Worm (Caenorhabditis elegans) whole organism, L4 larva: ENCODE measurements around the gene T22D1.8.

ENCODE experiments used
- D1046.2 ChIP-seq: fragments of 200-800 bp; sonication (Bioruptor generic); IDR thresholded peaks from 2 replicates; pipeline ENCODE4 v1.3.6; 2022; ENCODE audit warnings: missing genetic modification characterization, missing compliant biosample characterization
- F49E8.2 ChIP-seq: sonication (generic microtip); optimal IDR thresholded peaks from 2 replicates; lab custom pipeline; 2016; ENCODE audit warnings: missing compliant biosample characterization, mild to moderate bottlenecking, missing genetic modification characterization, borderline replicate concordance
- R02D3.7 ChIP-seq: fragments of 150-350 bp; sonication (generic microtip); optimal IDR thresholded peaks from 3 replicates; lab custom pipeline; 2014; ENCODE audit warnings: missing biosample characterization, missing genetic modification characterization
- T20F7.1 ChIP-seq: fragments of 200-800 bp; sonication (Bioruptor generic); optimal IDR thresholded peaks from 2 replicates; lab custom pipeline; 2018; ENCODE audit warnings: mild to moderate bottlenecking, missing genetic modification characterization, missing compliant biosample characterization
- T26A8.4 ChIP-seq: fragments of 200-800 bp; sonication (Bioruptor generic); IDR thresholded peaks from 2 replicates; pipeline ENCODE4 v1.3.6; 2022; ENCODE audit warnings: missing genetic modification characterization, missing compliant biosample characterization
- Y105C5A.15 ChIP-seq: fragments of 200-800 bp; sonication (Bioruptor generic); IDR thresholded peaks from 2 replicates; pipeline ENCODE4 v1.3.6; 2022; ENCODE audit warnings: missing genetic modification characterization, missing compliant biosample characterization
- Y48G9A.11 ChIP-seq: fragments of 200-800 bp; sonication (Bioruptor generic); IDR thresholded peaks from 2 replicates; pipeline ENCODE4 v1.3.6; 2022; ENCODE audit warnings: missing genetic modification reagents, missing genetic modification characterization, missing compliant biosample characterization
- Y5F2A.4 ChIP-seq: fragments of 200-800 bp; sonication (Bioruptor generic); optimal IDR thresholded peaks from 2 replicates; lab custom pipeline; 2018; ENCODE audit warnings: mild to moderate bottlenecking, missing genetic modification characterization, missing compliant biosample characterization
- Y75B8A.6 ChIP-seq: fragments of 200-800 bp; sonication (Bioruptor generic); IDR thresholded peaks from 2 replicates; pipeline ENCODE4 v1.3.6; 2022; ENCODE audit warnings: missing genetic modification reagents, missing genetic modification characterization, missing compliant biosample characterization
- aha-1 ChIP-seq: fragments of 150-350 bp; peaks from one replicate; lab custom pipeline; 2014; ENCODE audit warnings: missing biosample characterization, missing genetic modification characterization
- aly-2 ChIP-seq: sonication (generic microtip); optimal IDR thresholded peaks from 2 replicates; lab custom pipeline; 2018; ENCODE audit warnings: missing biosample characterization, missing genetic modification characterization
- ama-1 ChIP-seq: fragments of 150-350 bp; optimal IDR thresholded peaks from 2 replicates; lab custom pipeline; 2014; ENCODE audit warnings: inconsistent platforms, mixed read lengths
- arid-1 ChIP-seq: fragments of 200-800 bp; sonication (Bioruptor generic); conservative IDR thresholded peaks from 2 replicates; pipeline ENCODE4 v1.3.6; 2022; ENCODE audit warnings: missing genetic modification reagents, missing genetic modification characterization, missing compliant biosample characterization
- ceh-20 ChIP-seq: fragments of 200-800 bp; sonication (Bioruptor generic); IDR thresholded peaks from 2 replicates; pipeline ENCODE4 v1.3.6; 2022; ENCODE audit warnings: missing genetic modification reagents, missing genetic modification characterization, missing compliant biosample characterization
- cey-2 ChIP-seq: sonication (generic microtip); optimal IDR thresholded peaks from 3 replicates; lab custom pipeline; 2017; ENCODE audit warnings: missing genetic modification characterization, mild to moderate bottlenecking, missing compliant biosample characterization, antibody characterized with exemption, borderline replicate concordance; ENCODE audit not compliant: insufficient read depth
- daf-16 ChIP-seq, 3 experiments: sonication (generic microtip); optimal IDR thresholded peaks; 2 replicates each; lab custom pipeline; 2016 to 2017; ENCODE audit warnings: missing genetic modification characterization in 3 of 3, missing genetic modification reagents in 3 of 3, mild to moderate bottlenecking in 2 of 3, missing compliant biosample characterization in 2 of 3, missing biosample characterization in 1 of 3, moderate library complexity in 1 of 3
- dmd-6 ChIP-seq: fragments of 200-800 bp; sonication (Bioruptor generic); IDR thresholded peaks from 2 replicates; pipeline ENCODE4 v1.3.6; 2022; ENCODE audit warnings: missing genetic modification reagents, missing genetic modification characterization, missing compliant biosample characterization
- dmd-8 ChIP-seq: fragments of 200-800 bp; sonication (Bioruptor generic); IDR thresholded peaks from 2 replicates; pipeline ENCODE4 v1.3.6; 2022; ENCODE audit warnings: missing genetic modification characterization, missing compliant biosample characterization
- dpl-1 ChIP-seq: fragments of 150-350 bp; optimal IDR thresholded peaks from 2 replicates; lab custom pipeline; 2014; ENCODE audit warnings: missing biosample characterization, missing genetic modification reagents, missing genetic modification characterization
- egl-43 ChIP-seq: fragments of 200-800 bp; sonication (Bioruptor generic); IDR thresholded peaks from 2 replicates; pipeline ENCODE4 v1.3.6; 2022; ENCODE audit warnings: missing genetic modification reagents, missing genetic modification characterization, missing compliant biosample characterization
- fkh-10 ChIP-seq: fragments of 150-350 bp; optimal IDR thresholded peaks from 2 replicates; lab custom pipeline; 2014; ENCODE audit warnings: missing biosample characterization, missing genetic modification reagents, missing genetic modification characterization
- hlh-30 ChIP-seq: sonication (generic microtip); optimal IDR thresholded peaks from 2 replicates; lab custom pipeline; 2017; ENCODE audit warnings: antibody characterized with exemption, mild to moderate bottlenecking, missing genetic modification characterization, missing compliant biosample characterization; ENCODE audit not compliant: insufficient read depth
- hmg-1.1 ChIP-seq: fragments of 200-800 bp; sonication (Bioruptor generic); IDR thresholded peaks from 2 replicates; pipeline ENCODE4 v1.3.6; 2022; ENCODE audit warnings: missing genetic modification reagents, missing genetic modification characterization, missing compliant biosample characterization
- jun-1 ChIP-seq: fragments of 150-350 bp; optimal IDR thresholded peaks from 2 replicates; lab custom pipeline; 2014; ENCODE audit warnings: missing biosample characterization, missing genetic modification reagents, missing genetic modification characterization
- lin-13 ChIP-seq: fragments of 150-350 bp; optimal IDR thresholded peaks from 2 replicates; lab custom pipeline; 2014; ENCODE audit warnings: missing biosample characterization, missing genetic modification reagents, missing genetic modification characterization
- lin-38 ChIP-seq: fragments of 200-800 bp; sonication (Bioruptor generic); IDR thresholded peaks from 2 replicates; pipeline ENCODE4 v1.3.6; 2022; ENCODE audit warnings: missing genetic modification reagents, missing genetic modification characterization, missing compliant biosample characterization
- lin-39 ChIP-seq: fragments of 150-350 bp; optimal IDR thresholded peaks from 2 replicates; lab custom pipeline; 2014; ENCODE audit warnings: missing biosample characterization, missing genetic modification reagents, missing genetic modification characterization
- lsy-2 ChIP-seq, 2 experiments: fragments of 150-350 bp in 1 of 2; sonication (generic microtip) in 1 of 2; optimal IDR thresholded peaks; 2 replicates each; lab custom pipeline; 2014 to 2017; ENCODE audit warnings: missing biosample characterization in 2 of 2, missing genetic modification characterization in 2 of 2
- madf-5 ChIP-seq, 2 experiments: fragments of 200-800 bp; sonication (Bioruptor generic); IDR thresholded peaks; 2 replicates each; pipeline ENCODE4 v1.3.6; 2022; ENCODE audit warnings: missing compliant biosample characterization in 2 of 2, missing genetic modification characterization in 2 of 2
- madf-9 ChIP-seq: fragments of 200-800 bp; sonication (Bioruptor generic); conservative IDR thresholded peaks from 2 replicates; pipeline ENCODE4 v1.3.6; 2022; ENCODE audit warnings: missing genetic modification reagents, missing genetic modification characterization, missing compliant biosample characterization
- mdl-1 ChIP-seq, 2 experiments: fragments of 150-350 bp in 1 of 2; sonication (generic microtip) in 1 of 2; optimal IDR thresholded peaks; 2 replicates each; lab custom pipeline; 2014 to 2017; ENCODE audit warnings: missing biosample characterization in 2 of 2, missing genetic modification characterization in 2 of 2
- mdt-29 ChIP-seq: fragments of 200-800 bp; sonication (Bioruptor generic); IDR thresholded peaks from 2 replicates; pipeline ENCODE4 v1.3.6; 2022; ENCODE audit warnings: missing genetic modification reagents, missing genetic modification characterization, missing compliant biosample characterization
- mep-1 ChIP-seq: fragments of 150-350 bp; sonication (generic microtip); optimal IDR thresholded peaks from 3 replicates; lab custom pipeline; 2014; ENCODE audit warnings: missing biosample characterization, missing genetic modification characterization
- mxl-3 ChIP-seq: fragments of 200-800 bp; sonication (Bioruptor generic); optimal IDR thresholded peaks from 2 replicates; lab custom pipeline; 2018; ENCODE audit warnings: mild to moderate bottlenecking, missing genetic modification characterization, missing compliant biosample characterization
- nhr-10 ChIP-seq: fragments of 150-350 bp; optimal IDR thresholded peaks from 2 replicates; lab custom pipeline; 2014; ENCODE audit warnings: missing biosample characterization, missing genetic modification characterization
- nhr-102 ChIP-seq: sonication (generic microtip); optimal IDR thresholded peaks from 2 replicates; lab custom pipeline; 2016; ENCODE audit warnings: mild to moderate bottlenecking, missing genetic modification characterization, moderate library complexity, missing compliant biosample characterization
- nhr-11 ChIP-seq: fragments of 150-350 bp; optimal IDR thresholded peaks from 2 replicates; lab custom pipeline; 2014; ENCODE audit warnings: missing biosample characterization, missing genetic modification characterization
- nhr-41 ChIP-seq: fragments of 200-800 bp; sonication (Bioruptor generic); IDR thresholded peaks from 2 replicates; pipeline ENCODE4 v1.3.6; 2022; ENCODE audit warnings: missing genetic modification reagents, missing genetic modification characterization, missing compliant biosample characterization
- nhr-42 ChIP-seq: fragments of 200-800 bp; sonication (Bioruptor generic); IDR thresholded peaks from 2 replicates; pipeline ENCODE4 v1.3.6; 2022; ENCODE audit warnings: missing genetic modification characterization, missing compliant biosample characterization
- nhr-48 ChIP-seq: sonication (generic microtip); optimal IDR thresholded peaks from 2 replicates; lab custom pipeline; 2016; ENCODE audit warnings: mild to moderate bottlenecking, missing genetic modification characterization, missing compliant biosample characterization
- nhr-76 ChIP-seq: fragments of 150-350 bp; optimal IDR thresholded peaks from 2 replicates; lab custom pipeline; 2014; ENCODE audit warnings: missing biosample characterization, missing genetic modification characterization
- nhr-77 ChIP-seq: fragments of 150-350 bp; optimal IDR thresholded peaks from 2 replicates; lab custom pipeline; 2014; ENCODE audit warnings: missing biosample characterization, missing genetic modification characterization
- pha-4 ChIP-seq, 2 experiments: fragments of 150-350 bp in 1 of 2; fragments of 200-800 bp in 1 of 2; sonication (Bioruptor generic) in 1 of 2; IDR thresholded peaks in 1 of 2; optimal IDR thresholded peaks in 1 of 2; 2 replicates each; pipeline versions ENCODE4 v1.3.6 to Lab custom; 2014 to 2022; ENCODE audit warnings: missing genetic modification characterization in 2 of 2, missing genetic modification reagents in 2 of 2, missing biosample characterization in 1 of 2, missing compliant biosample characterization in 1 of 2
- snpc-4 ChIP-seq: fragments of 150-350 bp; optimal IDR thresholded peaks from 2 replicates; lab custom pipeline; 2014; ENCODE audit warnings: missing biosample characterization, missing genetic modification characterization
- spr-3 ChIP-seq: fragments of 200-800 bp; sonication (Bioruptor generic); optimal IDR thresholded peaks from 2 replicates; lab custom pipeline; 2018; ENCODE audit warnings: mild to moderate bottlenecking, missing genetic modification characterization, missing compliant biosample characterization
- tra-1 ChIP-seq: fragments of 200-800 bp; sonication (Bioruptor generic); IDR thresholded peaks from 2 replicates; pipeline ENCODE4 v1.3.6; 2022; ENCODE audit warnings: missing genetic modification reagents, missing genetic modification characterization, missing compliant biosample characterization
- zfp-2 ChIP-seq: sonication (generic microtip); optimal IDR thresholded peaks from 2 replicates; lab custom pipeline; 2016; ENCODE audit warnings: mild to moderate bottlenecking, missing genetic modification characterization, missing compliant biosample characterization
- ztf-7 ChIP-seq: fragments of 150-350 bp; optimal IDR thresholded peaks from 2 replicates; lab custom pipeline; 2014; ENCODE audit warnings: missing biosample characterization, missing genetic modification characterization

T22D1.8 gene

ce11 chrIV:6920063-6920462 is 13.9 kb upstream of the T22D1.8 start, which contains the start of gene T22D1.18:
T22D1.18 (minus strand) TSS chrIV:6920163.
- TF ChIP-seq hlh-30 (tag; lab: Kevin White, UChicago) = no peak
- TF ChIP-seq tra-1 (GFP tag; lab: Robert Waterston, UW) = 0 out of 2 replicates have a peak, but pooled peaks have one; percentile 8
- TF ChIP-seq, all 104 proteins: peak for 1

ce11 chrIV:6919318-6919717 is 13.2 kb upstream of the T22D1.8 start, which contains the start of gene ruvb-2:
ruvb-2 (minus strand) TSS chrIV:6919406.
- TF ChIP-seq Y75B8A.6 (GFP tag; lab: Robert Waterston, UW) = no peak
- TF ChIP-seq nhr-76 = no peak
- peak; percentile 52; the same call in 1 of the 2 replicates for TF ChIP-seq arid-1 (GFP tag; lab: Robert Waterston, UW)
- no peak for TF ChIP-seq aly-2 (tag; lab: Kevin White, UChicago)
- TF ChIP-seq lin-38 (GFP tag; lab: Robert Waterston, UW) = peak; percentile 84
- TF ChIP-seq lin-39 = no peak
- TF ChIP-seq ceh-20 (GFP tag; lab: Robert Waterston, UW) = no peak
- no peak for TF ChIP-seq ama-1 (lab: Kevin White, UChicago)
- TF ChIP-seq daf-16 (GFP tag; optimal IDR thresholded peaks at IDR 0.05; lab: Kevin White, UChicago) = peak in 1 of 2 experiments; percentile 14
- TF ChIP-seq daf-16 (tag; optimal IDR thresholded peaks at IDR 0.05; lab: Kevin White, UChicago) = peak; percentile 48
- peak; percentile 26 for TF ChIP-seq F49E8.2
- TF ChIP-seq aha-1 (tag; lab: Kevin White, UChicago) = peak; percentile 97
- TF ChIP-seq Y105C5A.15 (GFP tag; lab: Robert Waterston, UW) = no peak
- TF ChIP-seq madf-9 = no peak
- no peak for TF ChIP-seq egl-43 (GFP tag; lab: Robert Waterston, UW)
- peak; percentile 82 for TF ChIP-seq T26A8.4 (GFP tag; lab: Robert Waterston, UW)
- peak; percentile 21 for TF ChIP-seq zfp-2 (tag; lab: Kevin White, UChicago)
- peak; percentile 70 for TF ChIP-seq dmd-6 (GFP tag; lab: Robert Waterston, UW)
- no peak for TF ChIP-seq nhr-10
- TF ChIP-seq cey-2 (tag; lab: Kevin White, UChicago) = no peak
- no peak for TF ChIP-seq R02D3.7 (tag; lab: Kevin White, UChicago)
- TF ChIP-seq hlh-30 (tag; lab: Kevin White, UChicago) = peak; percentile 92
- no peak for TF ChIP-seq madf-5 (GFP tag; IDR thresholded peaks at IDR 0.05; lab: Robert Waterston, UW)
- TF ChIP-seq nhr-41 = no peak
- peak; percentile 59 for TF ChIP-seq spr-3
- TF ChIP-seq D1046.2 = no peak
- TF ChIP-seq mdl-1 (tag; optimal IDR thresholded peaks at IDR 0.05; lab: Kevin White, UChicago) = peak in 1 of 2 experiments; percentile 80
- TF ChIP-seq fkh-10 (GFP tag; lab: Kevin White, UChicago) = peak; percentile 46
- peak; percentile 77 for TF ChIP-seq nhr-77
- no peak for TF ChIP-seq pha-4 (GFP tag; IDR thresholded peaks at IDR 0.05; lab: Robert Waterston, UW)
- peak; percentile 60 for TF ChIP-seq pha-4 (tag; optimal IDR thresholded peaks at IDR 0.05; lab: Kevin White, UChicago)
- TF ChIP-seq nhr-48 (tag; lab: Kevin White, UChicago) = peak; percentile 26
- TF ChIP-seq Y5F2A.4 (GFP tag; lab: Kevin White, UChicago) = no peak
- peak; percentile 72 for TF ChIP-seq nhr-102 (tag; lab: Kevin White, UChicago)
- TF ChIP-seq dpl-1 (GFP tag; lab: Kevin White, UChicago) = peak; percentile 92
- TF ChIP-seq mep-1 (tag; lab: Kevin White, UChicago) = peak; percentile 91
- peak; percentile 55 for TF ChIP-seq ztf-7 (tag; lab: Kevin White, UChicago)
- TF ChIP-seq lsy-2 (tag; optimal IDR thresholded peaks at IDR 0.05; lab: Kevin White, UChicago) = peak; percentile 6 to 93
- peak; percentile 61 for TF ChIP-seq hmg-1.1
- peak; percentile 70 for TF ChIP-seq nhr-11 (tag; lab: Kevin White, UChicago)
- TF ChIP-seq Y48G9A.11 (GFP tag; lab: Robert Waterston, UW) = no peak
- peak; percentile 83 for TF ChIP-seq T20F7.1 (GFP tag; lab: Kevin White, UChicago)
- TF ChIP-seq lin-13 (GFP tag; lab: Kevin White, UChicago) = peak; percentile 65
- TF ChIP-seq nhr-42 (GFP tag; lab: Robert Waterston, UW) = peak; percentile 33; the same call in 1 of the 2 replicates
- TF ChIP-seq mdt-29 (GFP tag; lab: Robert Waterston, UW) = no peak
- no peak for TF ChIP-seq snpc-4 (tag; lab: Kevin White, UChicago)
- TF ChIP-seq jun-1 (tag; lab: Kevin White, UChicago) = peak; percentile 11
- peak; percentile 83 for TF ChIP-seq mxl-3
- TF ChIP-seq dmd-8 (GFP tag; lab: Robert Waterston, UW) = no peak
